Fruit fly (Drosophila melanogaster): ENCODE measurements around the gene wb.

Gene wb

DNA sequence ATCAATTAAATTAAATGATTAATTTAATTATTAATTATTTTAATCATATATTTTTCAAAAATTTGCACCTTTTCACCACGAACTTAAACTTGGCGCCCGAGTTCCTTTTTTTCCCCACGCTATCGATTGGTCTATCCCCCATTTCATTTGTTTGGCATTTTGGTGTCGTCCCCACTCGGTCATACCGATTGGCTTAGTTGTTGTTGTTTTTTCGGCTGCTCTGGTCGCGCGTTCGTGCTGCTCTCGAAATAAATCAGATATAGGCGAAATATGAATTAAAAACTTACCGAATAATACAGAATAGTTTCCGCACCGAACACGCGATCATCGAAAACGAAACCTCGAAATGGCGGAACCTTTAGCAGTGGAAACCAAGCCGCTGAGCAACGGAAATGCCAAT lies 71.1 kb downstream of the wb start, which contains the start of gene CG33090:
Gene CG33090, plus strand, starts transcription at position 194 of the 400 bp plus-strand sequence.
- TF ChIP-seq CG17806 (tag; optimal IDR thresholded peaks at IDR 0.05) (no peak), CG4496 (GFP tag; IDR thresholded peaks at IDR 0.05) (0 out of 3 replicates have a peak, but pooled peaks have one; percentile 38)

- no peak for TF ChIP-seq D1 (tag; optimal IDR thresholded peaks at IDR 0.05)
- TF ChIP-seq CG8301 (tag; optimal IDR thresholded peaks at IDR 0.05), result no peak
- no peak for TF ChIP-seq CG15710 (tag; optimal IDR thresholded peaks at IDR 0.05)
- TF ChIP-seq Ets98B (GFP tag; IDR thresholded peaks at IDR 0.05), result no peak
- no peak for TF ChIP-seq CG34367 (tag; optimal IDR thresholded peaks at IDR 0.05)
- TF ChIP-seq Pif1B (GFP tag; optimal IDR thresholded peaks at IDR 0.05), result no peak
- no peak for TF ChIP-seq CG13204 (GFP tag; optimal IDR thresholded peaks at IDR 0.05)
- TF ChIP-seq rn (GFP tag; IDR thresholded peaks at IDR 0.05), result no peak
- TF ChIP-seq Snoo (tag; optimal IDR thresholded peaks at IDR 0.05), result no peak
- TF ChIP-seq CG14655 (GFP tag; optimal IDR thresholded peaks at IDR 0.05), result no peak
- TF ChIP-seq CG17806 (tag; optimal IDR thresholded peaks at IDR 0.05), result no peak
- TF ChIP-seq gl (tag; optimal IDR thresholded peaks at IDR 0.05), result no peak
- TF ChIP-seq fd96Ca (GFP tag; IDR thresholded peaks at IDR 0.05), result no peak
- TF ChIP-seq CG10348 (GFP tag; IDR thresholded peaks at IDR 0.05), result no peak
- TF ChIP-seq Pif1A (GFP tag; optimal IDR thresholded peaks at IDR 0.05), result no peak
- no peak for TF ChIP-seq CG12605 (GFP tag; IDR thresholded peaks at IDR 0.05)
- TF ChIP-seq EcR (GFP tag; optimal IDR thresholded peaks at IDR 0.05), result no peak
- no peak for TF ChIP-seq CG9948 (tag; optimal IDR thresholded peaks at IDR 0.05)
- TF ChIP-seq CG8159 (tag; optimal IDR thresholded peaks at IDR 0.05), result no peak
- TF ChIP-seq CG4496 (GFP tag; IDR thresholded peaks at IDR 0.05), result no peak
These were observed 73.5 kb downstream of the wb start for dm6 chr2L:14336311-14336836.

- TF ChIP-seq CG8301 (tag; optimal IDR thresholded peaks at IDR 0.05) (no peak), CG13204 (GFP tag; optimal IDR thresholded peaks at IDR 0.05) (no peak)
These were observed 75.1 kb downstream of the wb start, which contains the start of gene CG15286 for dm6 chr2L:14337940-14338339. Gene CG15286, plus strand, starts transcription at chr2L:14338240.

DNA sequence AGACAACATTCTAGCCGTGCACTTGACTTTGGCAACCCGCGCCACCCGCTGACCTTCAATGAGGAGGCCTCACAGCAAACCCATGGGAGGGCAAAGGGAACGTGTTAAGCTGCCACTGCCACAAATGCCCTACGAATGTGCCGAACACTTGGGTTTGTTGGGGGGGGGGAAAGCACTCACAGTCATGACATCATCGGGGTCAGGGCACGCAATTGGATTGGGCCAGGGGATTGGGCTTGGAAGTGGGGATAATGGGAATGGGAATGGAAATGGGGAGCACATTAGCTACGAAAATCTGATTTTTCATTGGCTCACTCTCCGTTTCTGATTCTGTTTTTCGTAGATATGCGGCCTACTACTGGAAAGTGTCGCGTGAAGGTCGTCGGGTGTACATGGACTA lies 78.1 kb downstream of the wb start:
- TF ChIP-seq CG17806 (tag; optimal IDR thresholded peaks at IDR 0.05) (no peak), Pif1A (GFP tag; optimal IDR thresholded peaks at IDR 0.05) (no peak), CG8159 (tag; optimal IDR thresholded peaks at IDR 0.05) (no peak), Snoo (tag; optimal IDR thresholded peaks at IDR 0.05) (no peak), fd96Ca (GFP tag; IDR thresholded peaks at IDR 0.05) (no peak), CG8301 (tag; optimal IDR thresholded peaks at IDR 0.05) (no peak), rn (GFP tag; IDR thresholded peaks at IDR 0.05) (no peak), CG10348 (GFP tag; IDR thresholded peaks at IDR 0.05) (no peak)

- TF ChIP-seq fd96Ca (GFP tag; IDR thresholded peaks at IDR 0.05) (no peak), CG8301 (tag; optimal IDR thresholded peaks at IDR 0.05) (no peak), CG17806 (tag; optimal IDR thresholded peaks at IDR 0.05) (no peak), CG32121 (GFP tag; IDR thresholded peaks at IDR 0.05) (no peak), CG13204 (GFP tag; optimal IDR thresholded peaks at IDR 0.05) (no peak), gl (tag; optimal IDR thresholded peaks at IDR 0.05) (no peak), Pif1A (GFP tag; optimal IDR thresholded peaks at IDR 0.05) (no peak), CG15710 (tag; optimal IDR thresholded peaks at IDR 0.05) (no peak), D1 (tag; optimal IDR thresholded peaks at IDR 0.05) (no peak), CG12605 (GFP tag; IDR thresholded peaks at IDR 0.05) (no peak), CG14655 (GFP tag; optimal IDR thresholded peaks at IDR 0.05) (no peak), CG8159 (tag; optimal IDR thresholded peaks at IDR 0.05) (no peak), CG10348 (GFP tag; IDR thresholded peaks at IDR 0.05) (no peak), Pif1B (GFP tag; optimal IDR thresholded peaks at IDR 0.05) (no peak), CG4496 (GFP tag; IDR thresholded peaks at IDR 0.05) (no peak), CG9948 (tag; optimal IDR thresholded peaks at IDR 0.05) (no peak), EcR (GFP tag; optimal IDR thresholded peaks at IDR 0.05) (no peak), Snoo (tag; optimal IDR thresholded peaks at IDR 0.05) (no peak)
These were observed 83.8 kb downstream of the wb start, which contains the start of gene Send2 for dm6 chr2L:14346588-14346987. Gene Send2, minus strand, starts transcription at chr2L:14346688.

- TF ChIP-seq CG4496 (GFP tag; IDR thresholded peaks at IDR 0.05) (0 out of 3 replicates have a peak, but pooled peaks have one; percentile 7), CG9948 (tag; optimal IDR thresholded peaks at IDR 0.05) (no peak)
These were observed 85.8 kb downstream of the wb start, which contains the start of gene mTTF for dm6 chr2L:14348602-14349001. Gene mTTF, minus strand, starts transcription at chr2L:14348790.

DNA sequence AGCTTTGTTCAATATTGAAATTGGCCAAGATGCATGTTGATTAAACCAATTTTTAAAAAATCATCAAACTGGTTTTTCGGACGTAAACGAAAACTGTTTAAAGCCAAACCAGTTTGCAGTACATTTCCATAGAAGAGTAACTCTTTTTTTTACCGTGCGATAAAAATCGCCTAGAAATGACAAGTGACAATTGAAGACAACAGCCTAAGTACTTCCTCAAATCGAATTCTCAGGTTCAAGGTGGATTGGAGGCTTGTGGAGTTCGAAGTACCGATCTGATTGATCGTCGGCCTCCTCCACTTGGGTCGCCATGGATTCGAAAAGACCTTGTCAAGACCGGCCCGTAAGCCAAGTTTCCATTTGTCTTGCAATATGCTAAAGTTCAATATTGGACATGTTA lies 87.8 kb downstream of the wb start:
- TF ChIP-seq CG8301 (tag; optimal IDR thresholded peaks at IDR 0.05) (no peak), CG12605 (GFP tag; IDR thresholded peaks at IDR 0.05) (no peak), EcR (GFP tag; optimal IDR thresholded peaks at IDR 0.05) (no peak)
